Worm (Caenorhabditis elegans) whole organism, L4 larva: ENCODE measurements around the gene K10D2.5.
"Not testable (repeated sequence)": the region's sequence is repeated elsewhere in the genome, so short reads cannot be mapped to it uniquely, and the experiment has no call there.

Source experiments
- D1046.2 ChIP-seq: fragments of 200-800 bp; sonication (Bioruptor generic); IDR thresholded peaks from 2 replicates; pipeline ENCODE4 v1.3.6; 2022; ENCODE audit warnings: missing genetic modification characterization, missing compliant biosample characterization
- F10B5.3 ChIP-seq: sonication (generic microtip); optimal IDR thresholded peaks from 2 replicates; lab custom pipeline; 2016; ENCODE audit warnings: mild to moderate bottlenecking, missing genetic modification characterization, missing compliant biosample characterization
- F26F4.8 ChIP-seq: fragments of 200-800 bp; sonication (Bioruptor generic); conservative IDR thresholded peaks from 2 replicates; pipeline ENCODE4 v1.3.6; 2022; ENCODE audit warnings: missing genetic modification characterization, missing compliant biosample characterization
- T20F7.1 ChIP-seq: fragments of 200-800 bp; sonication (Bioruptor generic); optimal IDR thresholded peaks from 2 replicates; lab custom pipeline; 2018; ENCODE audit warnings: mild to moderate bottlenecking, missing genetic modification characterization, missing compliant biosample characterization
- Y105C5A.15 ChIP-seq: fragments of 200-800 bp; sonication (Bioruptor generic); IDR thresholded peaks from 2 replicates; pipeline ENCODE4 v1.3.6; 2022; ENCODE audit warnings: missing genetic modification characterization, missing compliant biosample characterization
- Y48G9A.11 ChIP-seq: fragments of 200-800 bp; sonication (Bioruptor generic); IDR thresholded peaks from 2 replicates; pipeline ENCODE4 v1.3.6; 2022; ENCODE audit warnings: missing genetic modification reagents, missing genetic modification characterization, missing compliant biosample characterization
- ZK337.2 ChIP-seq: fragments of 200-800 bp; sonication (Bioruptor generic); IDR thresholded peaks from 2 replicates; pipeline ENCODE4 v1.3.6; 2022; ENCODE audit warnings: missing genetic modification reagents, missing genetic modification characterization, missing compliant biosample characterization
- arid-1 ChIP-seq: fragments of 200-800 bp; sonication (Bioruptor generic); conservative IDR thresholded peaks from 2 replicates; pipeline ENCODE4 v1.3.6; 2022; ENCODE audit warnings: missing genetic modification reagents, missing genetic modification characterization, missing compliant biosample characterization
- ceh-20 ChIP-seq: fragments of 200-800 bp; sonication (Bioruptor generic); IDR thresholded peaks from 2 replicates; pipeline ENCODE4 v1.3.6; 2022; ENCODE audit warnings: missing genetic modification reagents, missing genetic modification characterization, missing compliant biosample characterization
- ceh-82 ChIP-seq: sonication (generic microtip); optimal IDR thresholded peaks from 2 replicates; lab custom pipeline; 2017; ENCODE audit warnings: missing biosample characterization, missing genetic modification characterization
- daf-8 ChIP-seq: fragments of 200-800 bp; sonication (Bioruptor generic); IDR thresholded peaks from 2 replicates; pipeline ENCODE4 v1.3.6; 2022; ENCODE audit warnings: missing genetic modification characterization, missing compliant biosample characterization
- dpl-1 ChIP-seq: fragments of 150-350 bp; optimal IDR thresholded peaks from 2 replicates; lab custom pipeline; 2014; ENCODE audit warnings: missing biosample characterization, missing genetic modification reagents, missing genetic modification characterization
- duxl-1 ChIP-seq: sonication (generic microtip); optimal IDR thresholded peaks from 2 replicates; lab custom pipeline; 2016; ENCODE audit warnings: mild to moderate bottlenecking, missing genetic modification characterization, moderate library complexity, missing compliant biosample characterization; ENCODE audit not compliant: poor library complexity
- dve-1 ChIP-seq: sonication (generic microtip); optimal IDR thresholded peaks from 2 replicates; lab custom pipeline; 2017; ENCODE audit warnings: antibody characterized with exemption, mild to moderate bottlenecking, missing genetic modification characterization, missing compliant biosample characterization; ENCODE audit not compliant: insufficient read depth
- egl-43 ChIP-seq: fragments of 200-800 bp; sonication (Bioruptor generic); IDR thresholded peaks from 2 replicates; pipeline ENCODE4 v1.3.6; 2022; ENCODE audit warnings: missing genetic modification reagents, missing genetic modification characterization, missing compliant biosample characterization
- hlh-30 ChIP-seq: sonication (generic microtip); optimal IDR thresholded peaks from 2 replicates; lab custom pipeline; 2017; ENCODE audit warnings: antibody characterized with exemption, mild to moderate bottlenecking, missing genetic modification characterization, missing compliant biosample characterization; ENCODE audit not compliant: insufficient read depth
- jun-1 ChIP-seq: fragments of 150-350 bp; optimal IDR thresholded peaks from 2 replicates; lab custom pipeline; 2014; ENCODE audit warnings: missing biosample characterization, missing genetic modification reagents, missing genetic modification characterization
- lim-7 ChIP-seq: fragments of 200-800 bp; sonication (Bioruptor generic); IDR thresholded peaks from 2 replicates; pipeline ENCODE4 v1.3.6; 2022; ENCODE audit warnings: missing genetic modification characterization, missing compliant biosample characterization
- lin-1 ChIP-seq: fragments of 200-800 bp; sonication (Bioruptor generic); IDR thresholded peaks from 2 replicates; pipeline ENCODE4 v1.3.6; 2022; ENCODE audit warnings: missing genetic modification reagents, missing genetic modification characterization, missing compliant biosample characterization
- lin-13 ChIP-seq: fragments of 150-350 bp; optimal IDR thresholded peaks from 2 replicates; lab custom pipeline; 2014; ENCODE audit warnings: missing biosample characterization, missing genetic modification reagents, missing genetic modification characterization
- lin-29 ChIP-seq: fragments of 200-800 bp; sonication (Bioruptor generic); IDR thresholded peaks from 2 replicates; pipeline ENCODE4 v1.3.6; 2022; ENCODE audit warnings: missing genetic modification reagents, missing genetic modification characterization, missing compliant biosample characterization
- lsy-2 ChIP-seq, 2 experiments: fragments of 150-350 bp in 1 of 2; sonication (generic microtip) in 1 of 2; optimal IDR thresholded peaks; 2 replicates each; lab custom pipeline; 2014 to 2017; ENCODE audit warnings: missing biosample characterization in 2 of 2, missing genetic modification characterization in 2 of 2
- madf-5 ChIP-seq, 2 experiments: fragments of 200-800 bp; sonication (Bioruptor generic); IDR thresholded peaks; 2 replicates each; pipeline ENCODE4 v1.3.6; 2022; ENCODE audit warnings: missing compliant biosample characterization in 2 of 2, missing genetic modification characterization in 2 of 2
- madf-9 ChIP-seq: fragments of 200-800 bp; sonication (Bioruptor generic); conservative IDR thresholded peaks from 2 replicates; pipeline ENCODE4 v1.3.6; 2022; ENCODE audit warnings: missing genetic modification reagents, missing genetic modification characterization, missing compliant biosample characterization
- mdt-29 ChIP-seq: fragments of 200-800 bp; sonication (Bioruptor generic); IDR thresholded peaks from 2 replicates; pipeline ENCODE4 v1.3.6; 2022; ENCODE audit warnings: missing genetic modification reagents, missing genetic modification characterization, missing compliant biosample characterization
- mep-1 ChIP-seq: fragments of 150-350 bp; sonication (generic microtip); optimal IDR thresholded peaks from 3 replicates; lab custom pipeline; 2014; ENCODE audit warnings: missing biosample characterization, missing genetic modification characterization
- mes-2 ChIP-seq: sonication (generic microtip); optimal IDR thresholded peaks from 2 replicates; lab custom pipeline; 2016; ENCODE audit warnings: missing genotype, mild to moderate bottlenecking, missing genetic modification characterization, missing compliant biosample characterization; ENCODE audit not compliant: poor library complexity, severe bottlenecking
- mxl-2 ChIP-seq: fragments of 200-800 bp; sonication (Bioruptor generic); conservative IDR thresholded peaks from 2 replicates; pipeline ENCODE4 v1.3.6; 2022; ENCODE audit warnings: missing genetic modification reagents, missing genetic modification characterization, missing compliant biosample characterization
- nhr-111 ChIP-seq: fragments of 200-800 bp; sonication (Bioruptor generic); optimal IDR thresholded peaks from 2 replicates; lab custom pipeline; 2018; ENCODE audit warnings: mild to moderate bottlenecking, missing genetic modification characterization, missing compliant biosample characterization
- nhr-41 ChIP-seq: fragments of 200-800 bp; sonication (Bioruptor generic); IDR thresholded peaks from 2 replicates; pipeline ENCODE4 v1.3.6; 2022; ENCODE audit warnings: missing genetic modification reagents, missing genetic modification characterization, missing compliant biosample characterization
- nhr-42 ChIP-seq: fragments of 200-800 bp; sonication (Bioruptor generic); IDR thresholded peaks from 2 replicates; pipeline ENCODE4 v1.3.6; 2022; ENCODE audit warnings: missing genetic modification characterization, missing compliant biosample characterization
- nhr-48 ChIP-seq: sonication (generic microtip); optimal IDR thresholded peaks from 2 replicates; lab custom pipeline; 2016; ENCODE audit warnings: mild to moderate bottlenecking, missing genetic modification characterization, missing compliant biosample characterization
- nhr-77 ChIP-seq: fragments of 150-350 bp; optimal IDR thresholded peaks from 2 replicates; lab custom pipeline; 2014; ENCODE audit warnings: missing biosample characterization, missing genetic modification characterization
- pha-4 ChIP-seq, 2 experiments: fragments of 150-350 bp in 1 of 2; fragments of 200-800 bp in 1 of 2; sonication (Bioruptor generic) in 1 of 2; IDR thresholded peaks in 1 of 2; optimal IDR thresholded peaks in 1 of 2; 2 replicates each; pipeline versions ENCODE4 v1.3.6 to Lab custom; 2014 to 2022; ENCODE audit warnings: missing genetic modification characterization in 2 of 2, missing genetic modification reagents in 2 of 2, missing biosample characterization in 1 of 2, missing compliant biosample characterization in 1 of 2
- rbr-2 ChIP-seq: sonication (generic microtip); optimal IDR thresholded peaks from 2 replicates; lab custom pipeline; 2016; ENCODE audit warnings: missing genotype, missing genetic modification characterization, missing compliant biosample characterization
- set-16 ChIP-seq: fragments of 200-800 bp; sonication (Bioruptor generic); IDR thresholded peaks from 2 replicates; pipeline ENCODE4 v1.3.6; 2022; ENCODE audit warnings: missing genetic modification reagents, missing genetic modification characterization, missing compliant biosample characterization
- spr-1 ChIP-seq: sonication (generic microtip); optimal IDR thresholded peaks from 2 replicates; lab custom pipeline; 2016; ENCODE audit warnings: mild to moderate bottlenecking, missing genetic modification characterization, missing compliant biosample characterization
- spr-3 ChIP-seq: fragments of 200-800 bp; sonication (Bioruptor generic); optimal IDR thresholded peaks from 2 replicates; lab custom pipeline; 2018; ENCODE audit warnings: mild to moderate bottlenecking, missing genetic modification characterization, missing compliant biosample characterization
- vab-7 ChIP-seq: fragments of 200-800 bp; sonication (Bioruptor generic); IDR thresholded peaks from 2 replicates; pipeline ENCODE4 v1.3.6; 2022; ENCODE audit warnings: missing genetic modification reagents, missing genetic modification characterization, missing compliant biosample characterization
- zfp-2 ChIP-seq: sonication (generic microtip); optimal IDR thresholded peaks from 2 replicates; lab custom pipeline; 2016; ENCODE audit warnings: mild to moderate bottlenecking, missing genetic modification characterization, missing compliant biosample characterization
- zfp-3 ChIP-seq: fragments of 200-800 bp; sonication (Bioruptor generic); conservative IDR thresholded peaks from 2 replicates; pipeline ENCODE4 v1.3.6; 2022; ENCODE audit warnings: missing genetic modification reagents, missing genetic modification characterization, missing compliant biosample characterization
- zip-2 ChIP-seq: fragments of 150-350 bp; optimal IDR thresholded peaks from 2 replicates; lab custom pipeline; 2014; ENCODE audit warnings: missing biosample characterization, missing genetic modification characterization
- ztf-11 ChIP-seq: fragments of 150-350 bp; optimal IDR thresholded peaks from 2 replicates; lab custom pipeline; 2014; ENCODE audit warnings: missing biosample characterization, missing genetic modification characterization

Gene K10D2.5

ce11 chrIII:5208992-5209391, 36.5 kb downstream of the K10D2.5 start, which contains the start of gene syx-16:
Gene syx-16 (minus strand): TSS chrIII:5209109.
- no peak for TF ChIP-seq egl-43 (GFP tag; lab: Robert Waterston, UW)

- TF ChIP-seq ztf-11 (tag; lab: Kevin White, UChicago): no peak
- TF ChIP-seq lsy-2 (tag; optimal IDR thresholded peaks at IDR 0.05; lab: Kevin White, UChicago): peak in 1 of 2 experiments; percentile 14
- TF ChIP-seq zip-2 (tag; lab: Kevin White, UChicago): no peak
- TF ChIP-seq F10B5.3 (tag; lab: Kevin White, UChicago): no peak
- TF ChIP-seq nhr-42 (GFP tag; lab: Robert Waterston, UW): no peak
- TF ChIP-seq ceh-82 (tag; lab: Kevin White, UChicago): no peak
Measured at ce11 chrIII:5210269-5210668, 37.7 kb downstream of the K10D2.5 start.

- TF ChIP-seq zfp-3 (GFP tag; lab: Robert Waterston, UW): peak; percentile 53; the same call in 1 of the 2 replicates
- TF ChIP-seq nhr-41 (GFP tag; lab: Robert Waterston, UW): peak; percentile 71
- peak; percentile 85 for TF ChIP-seq set-16 (GFP tag; lab: Robert Waterston, UW)
- TF ChIP-seq arid-1: peak; percentile 82; the same call in 1 of the 2 replicates
- peak; percentile 67 for TF ChIP-seq F10B5.3 (tag; lab: Kevin White, UChicago)
- TF ChIP-seq jun-1 (tag; lab: Kevin White, UChicago): peak; percentile 45
- peak in 1 of 2 experiments; percentile 26; a peak in 1 of 4 replicates for TF ChIP-seq madf-5 (GFP tag; IDR thresholded peaks at IDR 0.05; lab: Robert Waterston, UW)
- TF ChIP-seq D1046.2 (GFP tag; lab: Robert Waterston, UW): 0 out of 2 replicates have a peak, but pooled peaks have one; percentile 49
- TF ChIP-seq mdt-29 (GFP tag; lab: Robert Waterston, UW): peak; percentile 76
- TF ChIP-seq zip-2 (tag; lab: Kevin White, UChicago): peak; percentile 52
- TF ChIP-seq duxl-1 (tag; lab: Kevin White, UChicago): peak; percentile 51
- peak; percentile 76 for TF ChIP-seq mep-1 (tag; lab: Kevin White, UChicago)
- peak; percentile 78 for TF ChIP-seq spr-1 (tag; lab: Kevin White, UChicago)
- peak; percentile 75 for TF ChIP-seq vab-7
- peak; percentile 64 for TF ChIP-seq madf-9 (GFP tag; lab: Robert Waterston, UW)
- peak; percentile 70 for TF ChIP-seq dve-1
- TF ChIP-seq mes-2 (tag; lab: Kevin White, UChicago): peak; percentile 23
- TF ChIP-seq daf-8 (GFP tag; lab: Robert Waterston, UW): peak; percentile 88; the same call in 1 of the 2 replicates
- 0 out of 2 replicates have a peak, but pooled peaks have one; percentile 36 for TF ChIP-seq Y105C5A.15
- TF ChIP-seq lin-29 (GFP tag; lab: Robert Waterston, UW): peak; percentile 53; the same call in 1 of the 2 replicates
- TF ChIP-seq mxl-2: 0 out of 2 replicates have a peak, but pooled peaks have one; percentile 18
- TF ChIP-seq Y48G9A.11 (GFP tag; lab: Robert Waterston, UW): peak; percentile 70; the same call in 1 of the 2 replicates
- peak; percentile 82 for TF ChIP-seq pha-4 (GFP tag; IDR thresholded peaks at IDR 0.05; lab: Robert Waterston, UW)
- TF ChIP-seq pha-4 (tag; optimal IDR thresholded peaks at IDR 0.05; lab: Kevin White, UChicago): not testable (repeated sequence)
- TF ChIP-seq rbr-2 (tag; lab: Kevin White, UChicago): peak; percentile 78
- TF ChIP-seq nhr-77 (tag; lab: Kevin White, UChicago): peak; percentile 27
- TF ChIP-seq spr-3 (GFP tag; lab: Kevin White, UChicago): peak; percentile 76
- peak; percentile 70 for TF ChIP-seq lin-13
- TF ChIP-seq dpl-1 (GFP tag; lab: Kevin White, UChicago): peak; percentile 41
- TF ChIP-seq lin-1 (GFP tag; lab: Robert Waterston, UW): peak; percentile 73
- peak; percentile 52 for TF ChIP-seq T20F7.1
- TF ChIP-seq nhr-48 (tag; lab: Kevin White, UChicago): peak; percentile 77
- peak; percentile 78; the same call in 1 of the 2 replicates for TF ChIP-seq ceh-20 (GFP tag; lab: Robert Waterston, UW)
- 0 out of 2 replicates have a peak, but pooled peaks have one; percentile 61 for TF ChIP-seq F26F4.8 (GFP tag; lab: Robert Waterston, UW)
- TF ChIP-seq zfp-2 (tag; lab: Kevin White, UChicago): peak; percentile 11
- TF ChIP-seq lim-7 (GFP tag; lab: Robert Waterston, UW): peak; percentile 57; the same call in 1 of the 2 replicates
- peak; percentile 35 for TF ChIP-seq nhr-111 (GFP tag; lab: Kevin White, UChicago)
- TF ChIP-seq ZK337.2: peak; percentile 47; the same call in 1 of the 2 replicates
- TF ChIP-seq hlh-30: peak; percentile 56
Measured at ce11 chrIII:5211137-5211648, 38.7 kb downstream of the K10D2.5 start.
